Worm (Caenorhabditis elegans) whole organism, late embryonic: ENCODE results near the gene plrg-1.

Experiments
- F13H6.1 ChIP-seq: sonication (generic microtip); optimal IDR thresholded peaks from 2 replicates; lab custom pipeline; 2016; ENCODE audit warnings: missing genetic modification characterization, missing compliant biosample characterization
- K02D7.2 ChIP-seq: sonication (generic microtip); optimal IDR thresholded peaks from 2 replicates; lab custom pipeline; 2017; ENCODE audit warnings: mild to moderate bottlenecking, missing genetic modification characterization, missing compliant biosample characterization
- T23F11.4 ChIP-seq: fragments of 200-800 bp; sonication (Bioruptor generic); optimal IDR thresholded peaks from 2 replicates; lab custom pipeline; 2018; ENCODE audit warnings: mild to moderate bottlenecking, missing genetic modification characterization, missing compliant biosample characterization
- ahr-1 ChIP-seq: sonication (generic microtip); optimal IDR thresholded peaks from 2 replicates; lab custom pipeline; 2016; ENCODE audit warnings: missing genetic modification characterization, missing compliant biosample characterization
- ama-1 ChIP-seq: fragments of 150-350 bp; optimal IDR thresholded peaks from 2 replicates; lab custom pipeline; 2014
- ceh-14 ChIP-seq: sonication (generic microtip); optimal IDR thresholded peaks from 2 replicates; lab custom pipeline; 2016; ENCODE audit warnings: missing genotype, missing genetic modification characterization, missing compliant biosample characterization
- ceh-18 ChIP-seq: sonication (generic microtip); optimal IDR thresholded peaks from 2 replicates; lab custom pipeline; 2016; ENCODE audit warnings: missing genetic modification characterization, missing compliant biosample characterization
- ceh-22 ChIP-seq: sonication (generic microtip); optimal IDR thresholded peaks from 2 replicates; lab custom pipeline; 2017; ENCODE audit warnings: missing biosample characterization, missing genetic modification characterization
- ceh-31 ChIP-seq: sonication (generic microtip); optimal IDR thresholded peaks from 2 replicates; lab custom pipeline; 2016; ENCODE audit warnings: missing genetic modification characterization, missing compliant biosample characterization
- ceh-6 ChIP-seq: fragments of 200-800 bp; sonication (Bioruptor generic); optimal IDR thresholded peaks from 2 replicates; lab custom pipeline; 2018; ENCODE audit warnings: mild to moderate bottlenecking, missing genetic modification characterization, missing compliant biosample characterization
- che-1 ChIP-seq: sonication (generic microtip); optimal IDR thresholded peaks from 2 replicates; lab custom pipeline; 2016; ENCODE audit warnings: mild to moderate bottlenecking, missing genetic modification characterization, missing compliant biosample characterization
- dve-1 ChIP-seq: sonication (generic microtip); optimal IDR thresholded peaks from 2 replicates; lab custom pipeline; 2017; ENCODE audit warnings: antibody characterized with exemption, mild to moderate bottlenecking, missing genetic modification characterization, missing compliant biosample characterization
- elt-2 ChIP-seq: sonication (generic microtip); optimal IDR thresholded peaks from 2 replicates; lab custom pipeline; 2016; ENCODE audit warnings: missing genetic modification reagents, missing genetic modification characterization, missing compliant biosample characterization
- elt-4 ChIP-seq: sonication (generic microtip); optimal IDR thresholded peaks from 2 replicates; lab custom pipeline; 2016; ENCODE audit warnings: missing genetic modification characterization, missing compliant biosample characterization
- ets-4 ChIP-seq: sonication (generic microtip); optimal IDR thresholded peaks from 2 replicates; lab custom pipeline; 2016; ENCODE audit warnings: missing genetic modification characterization, missing compliant biosample characterization
- fax-1 ChIP-seq: sonication (generic microtip); optimal IDR thresholded peaks from 2 replicates; lab custom pipeline; 2016; ENCODE audit warnings: missing genotype, missing genetic modification characterization, missing compliant biosample characterization
- hlh-30 ChIP-seq: sonication (generic microtip); optimal IDR thresholded peaks from 2 replicates; lab custom pipeline; 2017; ENCODE audit warnings: antibody characterized with exemption, missing genetic modification characterization, missing compliant biosample characterization; ENCODE audit not compliant: insufficient read depth
- hlh-6 ChIP-seq: sonication (generic microtip); optimal IDR thresholded peaks from 2 replicates; lab custom pipeline; 2016; ENCODE audit warnings: missing genotype, missing genetic modification characterization, missing compliant biosample characterization
- hlh-8 ChIP-seq: sonication (generic microtip); optimal IDR thresholded peaks from 2 replicates; lab custom pipeline; 2016; ENCODE audit warnings: missing genotype, missing genetic modification characterization, missing compliant biosample characterization
- mec-3 ChIP-seq: sonication (generic microtip); optimal IDR thresholded peaks from 2 replicates; lab custom pipeline; 2016; ENCODE audit warnings: borderline replicate concordance, missing genetic modification characterization, missing compliant biosample characterization
- nfya-1 ChIP-seq: sonication (generic microtip); optimal IDR thresholded peaks from 2 replicates; lab custom pipeline; 2017; ENCODE audit warnings: missing genetic modification characterization, mild to moderate bottlenecking, missing compliant biosample characterization, antibody characterized with exemption, moderate library complexity
- nhr-11 ChIP-seq: fragments of 150-350 bp; optimal IDR thresholded peaks from 2 replicates; lab custom pipeline; 2014; ENCODE audit warnings: missing biosample characterization, missing genetic modification characterization
- nhr-232 ChIP-seq: sonication (generic microtip); optimal IDR thresholded peaks from 2 replicates; lab custom pipeline; 2016; ENCODE audit warnings: missing genetic modification characterization, missing compliant biosample characterization
- npax-4 ChIP-seq: sonication (generic microtip); optimal IDR thresholded peaks from 2 replicates; lab custom pipeline; 2016; ENCODE audit warnings: missing genetic modification characterization, missing compliant biosample characterization
- odd-2 ChIP-seq: sonication (generic microtip); optimal IDR thresholded peaks from 2 replicates; lab custom pipeline; 2017; ENCODE audit warnings: antibody characterized with exemption, mild to moderate bottlenecking, missing genetic modification characterization, missing compliant biosample characterization
- pat-9 ChIP-seq: fragments of 200-800 bp; sonication (Bioruptor generic); optimal IDR thresholded peaks from 2 replicates; lab custom pipeline; 2018; ENCODE audit warnings: mild to moderate bottlenecking, missing genetic modification characterization, moderate library complexity, missing compliant biosample characterization
- pax-1 ChIP-seq: fragments of 150-350 bp; optimal IDR thresholded peaks from 2 replicates; lab custom pipeline; 2014; ENCODE audit warnings: missing biosample characterization, missing genetic modification characterization
- pha-2 ChIP-seq: sonication (generic microtip); optimal IDR thresholded peaks from 2 replicates; lab custom pipeline; 2017; ENCODE audit warnings: mild to moderate bottlenecking, missing genetic modification characterization, missing compliant biosample characterization
- pqm-1 ChIP-seq: sonication (generic microtip); optimal IDR thresholded peaks from 2 replicates; lab custom pipeline; 2016; ENCODE audit warnings: missing genetic modification characterization, missing compliant biosample characterization
- ref-2 ChIP-seq: sonication (generic microtip); optimal IDR thresholded peaks from 2 replicates; lab custom pipeline; 2016; ENCODE audit warnings: missing genetic modification characterization, missing compliant biosample characterization
- sox-4 ChIP-seq: sonication (generic microtip); optimal IDR thresholded peaks from 2 replicates; lab custom pipeline; 2017; ENCODE audit warnings: mild to moderate bottlenecking, missing genetic modification characterization, inconsistent platforms, missing compliant biosample characterization
- syd-9 ChIP-seq: sonication (generic microtip); optimal IDR thresholded peaks from 2 replicates; lab custom pipeline; 2016; ENCODE audit warnings: mild to moderate bottlenecking, missing genetic modification characterization, moderate library complexity, missing compliant biosample characterization
- tbx-7 ChIP-seq: sonication (generic microtip); optimal IDR thresholded peaks from 2 replicates; lab custom pipeline; 2016; ENCODE audit warnings: missing genotype, missing genetic modification characterization, missing compliant biosample characterization
- unc-42 ChIP-seq: sonication (generic microtip); optimal IDR thresholded peaks from 2 replicates; lab custom pipeline; 2016; ENCODE audit warnings: missing genotype, missing genetic modification characterization, missing compliant biosample characterization
- unc-55 ChIP-seq: sonication (generic microtip); optimal IDR thresholded peaks from 2 replicates; lab custom pipeline; 2017; ENCODE audit warnings: missing biosample characterization, missing genetic modification reagents, missing genetic modification characterization
- unc-86 ChIP-seq: sonication (generic microtip); optimal IDR thresholded peaks from 2 replicates; lab custom pipeline; 2016; ENCODE audit warnings: missing genetic modification characterization, missing compliant biosample characterization

Gene plrg-1

DNA sequence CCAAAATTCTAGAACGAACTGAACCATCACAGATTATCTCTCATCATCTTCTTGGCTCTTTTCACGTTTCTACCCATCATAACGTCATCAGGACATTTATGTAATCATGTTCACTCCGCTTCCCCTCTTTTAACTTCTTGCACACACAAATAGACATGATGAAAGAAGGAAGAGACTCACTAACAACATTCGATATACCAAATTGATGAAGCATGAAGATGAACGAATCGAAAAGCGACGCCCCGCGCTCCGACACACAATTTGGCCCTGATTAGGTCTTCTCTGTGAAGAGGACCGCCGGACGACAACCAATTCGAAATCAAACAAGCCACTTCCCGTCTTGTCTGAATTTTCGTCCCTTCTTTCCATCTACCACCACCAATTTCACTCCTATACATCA lies 10.8 kb upstream of the plrg-1 start:
- no peak for TF ChIP-seq ceh-6
- no peak for TF ChIP-seq unc-86 (tag; lab: Kevin White, UChicago)
- TF ChIP-seq ahr-1 (tag; lab: Kevin White, UChicago): no peak
- peak; percentile 67 for TF ChIP-seq unc-42 (tag; lab: Kevin White, UChicago)
- TF ChIP-seq ceh-22 (tag; lab: Kevin White, UChicago): no peak
- no peak for TF ChIP-seq hlh-8 (tag; lab: Kevin White, UChicago)
- no peak for TF ChIP-seq npax-4 (tag; lab: Kevin White, UChicago)

DNA sequence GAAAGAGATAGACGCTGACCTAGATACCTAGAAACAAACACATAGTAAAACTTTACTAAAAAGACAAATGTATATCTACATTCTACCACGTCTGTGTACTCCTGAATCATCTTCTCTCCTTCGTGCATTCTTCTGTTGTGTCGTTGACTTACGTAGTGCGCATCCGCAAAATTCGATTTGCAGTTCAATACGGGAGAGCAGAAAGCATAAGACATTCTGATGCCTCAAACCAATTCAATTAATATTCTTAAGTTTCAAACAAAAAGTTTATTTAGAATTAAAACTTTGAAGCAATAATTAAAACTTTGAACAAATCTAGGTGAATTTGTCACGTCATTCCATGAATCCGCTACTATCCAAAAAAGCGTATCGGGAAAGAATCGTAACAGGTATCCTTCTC lies 9.1 kb upstream of the plrg-1 start:
- TF ChIP-seq ref-2 (tag; lab: Kevin White, UChicago) (no peak), unc-42 (tag; lab: Kevin White, UChicago) (peak; percentile 88), pat-9 (tag; lab: Kevin White, UChicago) (no peak), T23F11.4 (GFP tag; lab: Kevin White, UChicago) (no peak)

DNA sequence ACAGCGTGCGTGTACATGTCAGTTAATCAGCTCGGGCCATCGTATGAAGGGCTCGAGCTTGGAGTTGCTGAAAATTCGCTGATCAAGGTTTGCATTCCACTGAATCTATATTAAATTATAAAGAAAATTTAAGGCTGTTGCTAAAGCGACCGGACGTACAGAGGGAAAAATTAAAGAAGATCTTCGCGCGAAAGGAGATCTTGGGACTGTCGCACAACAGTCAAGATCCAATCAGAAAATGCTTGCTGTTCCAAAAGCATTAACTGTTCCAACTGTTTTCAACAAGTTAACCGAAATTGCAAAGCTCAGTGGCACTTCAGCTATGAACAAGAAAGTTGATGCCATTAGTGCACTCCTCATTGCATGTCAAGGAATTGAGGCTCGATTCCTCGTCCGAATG lies 6.6 kb upstream of the plrg-1 start:
- TF ChIP-seq sox-4 (tag; lab: Kevin White, UChicago): no peak
- no peak for TF ChIP-seq pax-1 (tag; lab: Kevin White, UChicago)
- TF ChIP-seq K02D7.2 (tag; lab: Kevin White, UChicago): no peak
- no peak for TF ChIP-seq elt-2 (tag; lab: Kevin White, UChicago)
- TF ChIP-seq ceh-18 (tag; lab: Kevin White, UChicago): no peak
- TF ChIP-seq syd-9 (tag; lab: Kevin White, UChicago): no peak

DNA sequence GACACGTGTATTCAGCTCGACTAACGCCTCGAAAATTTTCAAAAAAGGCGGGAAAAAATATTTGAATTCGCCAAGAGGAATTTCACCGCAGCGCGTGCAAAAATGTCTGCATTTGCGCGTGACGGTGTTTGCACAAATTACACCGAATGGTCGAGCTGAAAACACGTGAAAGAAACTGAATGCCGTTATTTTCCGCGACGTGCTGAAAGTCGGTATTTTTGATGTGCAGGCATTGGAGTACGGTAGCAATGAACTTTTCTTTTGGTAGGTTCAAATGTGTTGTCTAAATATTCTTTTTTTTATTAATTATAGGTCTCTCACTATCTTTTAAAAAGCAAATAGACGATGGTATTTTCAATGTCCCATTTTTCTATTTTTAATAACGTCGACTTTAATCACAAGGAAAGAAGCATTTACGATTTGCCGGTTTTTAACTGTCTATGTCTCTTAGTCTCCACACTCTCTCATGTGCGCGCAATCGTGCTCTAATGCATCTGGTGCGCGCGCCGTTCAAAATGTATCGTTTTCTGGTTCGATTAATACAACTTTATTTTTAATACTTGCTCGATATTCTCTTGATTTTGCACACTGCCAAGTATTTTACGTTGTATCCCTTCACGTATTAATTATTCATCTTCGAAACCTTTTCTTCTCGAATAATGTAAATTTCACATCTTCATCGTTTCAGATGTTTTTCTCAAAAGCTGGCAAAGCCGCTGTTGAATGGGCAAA lies 5.9 kb upstream of the plrg-1 start, which contains the start of the genes C29A12.1 and lig-1:
C29A12.1 (minus strand) TSS at position 63 of the 732 bp plus-strand sequence.
lig-1 (plus strand) TSS at position 682 of the 732 bp plus-strand sequence.
- peak; percentile 16 for TF ChIP-seq ceh-31 (tag; lab: Kevin White, UChicago)
- TF ChIP-seq pha-2 (tag; lab: Kevin White, UChicago): no peak

DNA sequence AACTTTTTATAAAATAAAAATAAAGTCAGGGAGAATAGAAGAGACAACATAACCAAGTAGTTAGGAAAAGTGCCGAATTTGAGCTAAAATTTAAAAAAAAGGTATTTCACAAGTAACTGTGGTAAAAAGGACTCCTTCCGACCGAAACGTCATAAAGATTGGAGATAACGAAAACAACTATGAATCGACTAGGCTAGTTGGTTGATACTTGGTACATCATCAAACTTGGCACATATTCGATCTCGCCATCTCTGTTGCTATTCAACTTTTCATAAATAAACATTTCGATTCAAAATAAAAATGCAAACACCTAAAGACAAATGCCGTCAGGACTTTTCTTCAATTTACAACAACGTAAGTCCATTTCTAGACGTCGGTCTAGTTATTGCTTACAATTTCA lies 4.1 kb upstream of the plrg-1 start, which contains the start of gene C29A12.22:
C29A12.22 (plus strand) TSS at position 301 of the 400 bp plus-strand sequence.
- TF ChIP-seq F13H6.1 (tag; lab: Kevin White, UChicago) (no peak), unc-42 (tag; lab: Kevin White, UChicago) (no peak), elt-4 (no peak), nfya-1 (no peak), hlh-30 (tag; lab: Kevin White, UChicago) (no peak), ceh-14 (tag; lab: Kevin White, UChicago) (no peak)

DNA sequence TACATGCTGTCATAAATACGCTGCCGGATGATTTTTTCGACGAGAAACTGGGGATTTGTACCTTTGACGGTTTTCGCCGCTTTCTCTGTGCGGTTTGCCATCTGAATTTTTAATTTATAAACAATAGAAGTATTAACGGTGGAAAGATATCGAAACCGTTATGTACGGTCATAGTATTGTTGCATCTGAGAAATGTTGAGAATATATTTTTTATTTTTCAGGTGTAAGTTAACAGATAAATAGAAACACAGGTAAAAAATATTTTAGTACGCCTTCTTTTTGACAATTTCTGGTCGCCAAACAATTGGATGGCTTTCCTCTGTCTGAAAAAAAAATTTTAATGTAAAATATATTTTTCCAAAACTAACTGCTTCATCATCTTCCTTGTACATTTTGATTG lies 1.8 kb downstream of the plrg-1 start, which contains the start of gene prp-38:
prp-38 (minus strand) TSS at position 101 of the 400 bp plus-strand sequence.
- TF ChIP-seq fax-1 (tag; lab: Kevin White, UChicago) (no peak), nhr-11 (tag; lab: Kevin White, UChicago) (no peak), mec-3 (tag; lab: Kevin White, UChicago) (no peak), hlh-30 (tag; lab: Kevin White, UChicago) (no peak), ceh-6 (no peak), che-1 (tag; lab: Kevin White, UChicago) (no peak), elt-2 (tag; lab: Kevin White, UChicago) (no peak), odd-2 (tag; lab: Kevin White, UChicago) (no peak), ama-1 (lab: Kevin White, UChicago) (no peak), pqm-1 (tag; lab: Kevin White, UChicago) (no peak), ets-4 (no peak), tbx-7 (no peak), hlh-6 (tag; lab: Kevin White, UChicago) (no peak), nhr-232 (tag; lab: Kevin White, UChicago) (no peak), dve-1 (tag; lab: Kevin White, UChicago) (no peak), unc-55 (GFP tag; lab: Kevin White, UChicago) (no peak)
